Worm (Caenorhabditis elegans) whole organism, L1 larva: ENCODE data around the gene cand-1.

Experiments
- C04F5.9 ChIP-seq: sonication (generic microtip); optimal IDR thresholded peaks from 2 replicates; lab custom pipeline; 2016; ENCODE audit warnings: missing genetic modification characterization, missing compliant biosample characterization
- F16B12.6 ChIP-seq: fragments of 150-350 bp; optimal IDR thresholded peaks from 2 replicates; lab custom pipeline; 2014; ENCODE audit warnings: missing biosample characterization, missing genetic modification characterization
- aha-1 ChIP-seq: fragments of 150-350 bp; optimal IDR thresholded peaks from 2 replicates; lab custom pipeline; 2014; ENCODE audit warnings: missing biosample characterization, missing genetic modification characterization
- ceh-8 ChIP-seq: fragments of 200-800 bp; sonication (Bioruptor generic); optimal IDR thresholded peaks from 2 replicates; lab custom pipeline; 2018; ENCODE audit warnings: mild to moderate bottlenecking, missing genetic modification characterization, moderate library complexity, missing compliant biosample characterization
- ces-1 ChIP-seq: fragments of 150-350 bp; optimal IDR thresholded peaks from 2 replicates; lab custom pipeline; 2014; ENCODE audit warnings: missing biosample characterization, missing genetic modification reagents, missing genetic modification characterization
- dsc-1 ChIP-seq: sonication (generic microtip); optimal IDR thresholded peaks from 2 replicates; lab custom pipeline; 2016; ENCODE audit warnings: mild to moderate bottlenecking, missing genetic modification characterization, missing compliant biosample characterization
- efl-3 ChIP-seq: fragments of 200-800 bp; sonication (Bioruptor generic); optimal IDR thresholded peaks from 2 replicates; lab custom pipeline; 2018; ENCODE audit warnings: mild to moderate bottlenecking, missing genetic modification characterization, missing compliant biosample characterization
- hpl-2 ChIP-seq: fragments of 150-350 bp; optimal IDR thresholded peaks from 2 replicates; lab custom pipeline; 2014; ENCODE audit warnings: missing biosample characterization, missing genetic modification reagents, missing genetic modification characterization
- jun-1 ChIP-seq: fragments of 150-350 bp; optimal IDR thresholded peaks from 2 replicates; lab custom pipeline; 2014; ENCODE audit warnings: missing biosample characterization, missing genetic modification reagents, missing genetic modification characterization
- lin-15B ChIP-seq: fragments of 150-350 bp; sonication (generic microtip); optimal IDR thresholded peaks from 3 replicates; lab custom pipeline; 2014; ENCODE audit warnings: missing biosample characterization, missing genetic modification characterization
- lir-3 ChIP-seq: sonication (generic microtip); optimal IDR thresholded peaks from 2 replicates; lab custom pipeline; 2016; ENCODE audit warnings: mild to moderate bottlenecking, missing genetic modification characterization, moderate library complexity, missing compliant biosample characterization; ENCODE audit not compliant: poor library complexity
- nhr-11 ChIP-seq: fragments of 150-350 bp; optimal IDR thresholded peaks from 2 replicates; lab custom pipeline; 2014; ENCODE audit warnings: missing biosample characterization, missing genetic modification characterization
- nhr-12 ChIP-seq: sonication (generic microtip); optimal IDR thresholded peaks from 2 replicates; lab custom pipeline; 2017; ENCODE audit warnings: missing biosample characterization, missing genetic modification characterization
- nhr-20 ChIP-seq: sonication (generic microtip); optimal IDR thresholded peaks from 2 replicates; lab custom pipeline; 2016; ENCODE audit warnings: mild to moderate bottlenecking, missing genetic modification characterization, missing compliant biosample characterization
- nhr-237 ChIP-seq: fragments of 150-350 bp; optimal IDR thresholded peaks from 2 replicates; lab custom pipeline; 2014; ENCODE audit warnings: missing biosample characterization, missing genetic modification characterization
- nhr-28 ChIP-seq: fragments of 150-350 bp; optimal IDR thresholded peaks from 2 replicates; lab custom pipeline; 2014; ENCODE audit warnings: missing biosample characterization, missing genetic modification characterization
- nhr-47 ChIP-seq: sonication (generic microtip); optimal IDR thresholded peaks from 2 replicates; lab custom pipeline; 2016; ENCODE audit warnings: mild to moderate bottlenecking, missing genetic modification characterization, moderate library complexity, missing compliant biosample characterization
- pqm-1 ChIP-seq: sonication (generic microtip); optimal IDR thresholded peaks from 3 replicates; lab custom pipeline; 2017; ENCODE audit warnings: missing biosample characterization, missing genetic modification characterization
- snpc-4 ChIP-seq: fragments of 150-350 bp; optimal IDR thresholded peaks from 2 replicates; lab custom pipeline; 2014; ENCODE audit warnings: missing biosample characterization, missing genetic modification characterization
- snu-23 ChIP-seq: sonication (generic microtip); optimal IDR thresholded peaks from 2 replicates; lab custom pipeline; 2016; ENCODE audit warnings: missing genetic modification characterization, missing compliant biosample characterization
- tbx-2 ChIP-seq: sonication (generic microtip); optimal IDR thresholded peaks from 2 replicates; lab custom pipeline; 2016; ENCODE audit warnings: missing genetic modification characterization, missing compliant biosample characterization
- unc-130 ChIP-seq: fragments of 150-350 bp; optimal IDR thresholded peaks from 2 replicates; lab custom pipeline; 2017; ENCODE audit warnings: missing biosample characterization, missing genetic modification characterization, inconsistent platforms
- unc-30 ChIP-seq: sonication (generic microtip); optimal IDR thresholded peaks from 2 replicates; lab custom pipeline; 2017; ENCODE audit warnings: missing biosample characterization, missing genetic modification characterization
- unc-62 ChIP-seq: fragments of 150-350 bp; optimal IDR thresholded peaks from 2 replicates; lab custom pipeline; 2014; ENCODE audit warnings: missing biosample characterization, missing genetic modification reagents, missing genetic modification characterization
- vab-15 ChIP-seq: sonication (generic microtip); optimal IDR thresholded peaks from 2 replicates; lab custom pipeline; 2017; ENCODE audit warnings: missing genotype, mild to moderate bottlenecking, missing genetic modification characterization, missing compliant biosample characterization
- zip-4 ChIP-seq: fragments of 200-800 bp; sonication (Bioruptor generic); optimal IDR thresholded peaks from 2 replicates; lab custom pipeline; 2018; ENCODE audit warnings: mild to moderate bottlenecking, missing genetic modification characterization, moderate library complexity, missing compliant biosample characterization

Gene cand-1

ce11 chrV:16853956-16854683 lies 51.4 kb downstream of the cand-1 start, which contains the start of the genes clec-35 and clec-27:
TSS of gene clec-35 (minus strand) at chrV:16854056.
TSS of gene clec-27 (plus strand) at chrV:16854633.
- no peak for TF ChIP-seq snu-23
- TF ChIP-seq unc-62: no peak
- TF ChIP-seq lir-3 (tag; lab: Kevin White, UChicago): no peak
- no peak for TF ChIP-seq nhr-20 (tag; lab: Kevin White, UChicago)
- no peak for TF ChIP-seq ces-1 (GFP tag; lab: Kevin White, UChicago)
- TF ChIP-seq vab-15 (tag; lab: Kevin White, UChicago): no peak
- no peak for TF ChIP-seq dsc-1
- TF ChIP-seq hpl-2 (GFP tag; lab: Kevin White, UChicago): no peak
- TF ChIP-seq jun-1: no peak
- TF ChIP-seq C04F5.9 (tag; lab: Kevin White, UChicago): no peak
- no peak for TF ChIP-seq unc-130 (tag; lab: Kevin White, UChicago)
- no peak for TF ChIP-seq efl-3
- no peak for TF ChIP-seq lin-15B (tag; lab: Kevin White, UChicago)
- no peak for TF ChIP-seq aha-1 (tag; lab: Kevin White, UChicago)
- TF ChIP-seq nhr-47: no peak
- no peak for TF ChIP-seq snpc-4
- TF ChIP-seq ceh-8 (GFP tag; lab: Kevin White, UChicago): no peak
- TF ChIP-seq nhr-12: no peak
- TF ChIP-seq F16B12.6 (tag; lab: Kevin White, UChicago): no peak

- TF ChIP-seq unc-62: no peak
- TF ChIP-seq, all 84 proteins: peak for 0
These were observed 55.4 kb downstream of the cand-1 start, which contains the start of the genes clec-31 and clec-22 for ce11 chrV:16857977-16858479. TSS of gene clec-31 (minus strand) at chrV:16858077. TSS of gene clec-22 (plus strand) at chrV:16858429.

- TF ChIP-seq nhr-28 (tag; lab: Kevin White, UChicago) (no peak), nhr-11 (tag; lab: Kevin White, UChicago) (no peak), pqm-1 (tag; lab: Kevin White, UChicago) (no peak), nhr-237 (tag; lab: Kevin White, UChicago) (no peak), C04F5.9 (tag; lab: Kevin White, UChicago) (no peak), unc-30 (tag; lab: Kevin White, UChicago) (no peak), nhr-12 (no peak), tbx-2 (tag; lab: Kevin White, UChicago) (no peak), zip-4 (no peak)
- TF ChIP-seq, all 84 proteins: peak for 0
These were observed 59.0 kb downstream of the cand-1 start, which contains the start of the genes clec-32 and clec-24 for ce11 chrV:16861719-16862118. TSS of gene clec-32 (minus strand) at chrV:16861819. TSS of gene clec-24 (plus strand) at chrV:16862012.
